Fruit fly (Drosophila melanogaster): ENCODE results near the gene CG7139.

Gene CG7139

DNA sequence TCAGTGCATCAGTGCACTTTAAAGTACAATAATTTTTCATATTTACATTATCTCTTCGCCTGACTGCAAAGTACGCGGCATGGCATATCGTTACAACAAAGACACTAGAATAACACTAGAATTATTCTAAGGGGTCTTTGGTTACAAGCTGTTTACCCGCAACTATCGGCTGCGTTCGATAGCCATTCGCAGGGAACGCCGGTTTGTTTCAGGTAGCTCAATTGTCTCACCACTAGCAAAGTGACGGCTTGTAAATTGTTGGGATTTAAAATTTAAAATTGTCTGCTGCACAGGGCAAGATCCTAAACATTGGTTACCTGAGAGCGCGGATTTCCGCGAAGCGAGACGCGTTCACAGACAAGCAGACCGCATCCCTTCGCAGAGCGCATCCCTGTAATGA is 6.0 kb downstream of the CG7139 start, which contains the start of gene CG14561:
TSS of gene CG14561 (plus strand) at position 214 of the 400 bp plus-strand sequence.
- TF ChIP-seq Hr83 (GFP tag; optimal IDR thresholded peaks at IDR 0.05; ENCODE audit: poor library complexity, severe bottlenecking), result peak; percentile 58
- TF ChIP-seq foxo (GFP tag; optimal IDR thresholded peaks at IDR 0.05), result no peak
- TF ChIP-seq Sp1 (GFP tag; optimal IDR thresholded peaks at IDR 0.05), result no peak
- no peak for TF ChIP-seq usp (GFP tag; optimal IDR thresholded peaks at IDR 0.05)
- TF ChIP-seq HLH106 (tag; optimal IDR thresholded peaks at IDR 0.05), result no peak
- TF ChIP-seq Dfd (GFP tag; optimal IDR thresholded peaks at IDR 0.05), result no peak
- TF ChIP-seq woc (GFP tag; optimal IDR thresholded peaks at IDR 0.05), result peak; percentile 32
- TF ChIP-seq Abd-B (GFP tag; optimal IDR thresholded peaks at IDR 0.05), result no peak
- no peak for TF ChIP-seq dsf (GFP tag; optimal IDR thresholded peaks at IDR 0.05; ENCODE audit: borderline replicate concordance)
- no peak for TF ChIP-seq Hr78 (GFP tag; optimal IDR thresholded peaks at IDR 0.05)
- no peak for TF ChIP-seq dl (GFP tag; optimal IDR thresholded peaks at IDR 0.05; ENCODE audit: insufficient read depth in 1 of 2, partially characterized antibody in 2 of 2)
- peak; percentile 15 for TF ChIP-seq fru (GFP tag; optimal IDR thresholded peaks at IDR 0.05)
- no peak for TF ChIP-seq jim (GFP tag; optimal IDR thresholded peaks at IDR 0.05)
- TF ChIP-seq Dif (GFP tag; optimal IDR thresholded peaks at IDR 0.05; ENCODE audit: partially characterized antibody), result no peak
- TF ChIP-seq psq (GFP tag; optimal IDR thresholded peaks at IDR 0.05), result no peak
- no peak for TF ChIP-seq CrebA (GFP tag; optimal IDR thresholded peaks at IDR 0.05; ENCODE audit: borderline replicate concordance)
- no peak for TF ChIP-seq tai (GFP tag; optimal IDR thresholded peaks at IDR 0.05)
- no peak for TF ChIP-seq GATAd (GFP tag; optimal IDR thresholded peaks at IDR 0.05)
- TF ChIP-seq h (GFP tag; optimal IDR thresholded peaks at IDR 0.05), result peak; percentile 4
- TF ChIP-seq Hnf4 (GFP tag; optimal IDR thresholded peaks at IDR 0.05), result no peak
- no peak for TF ChIP-seq CG32264 (GFP tag; optimal IDR thresholded peaks at IDR 0.05)
- TF ChIP-seq Rel (GFP tag; optimal IDR thresholded peaks at IDR 0.05), result no peak
- no peak for TF ChIP-seq Rel (tag; optimal IDR thresholded peaks at IDR 0.05)
- TF ChIP-seq ey (GFP tag; optimal IDR thresholded peaks at IDR 0.05), result no peak
- TF ChIP-seq Myc (optimal IDR thresholded peaks at IDR 0.05), result no peak
- no peak for TF ChIP-seq Mio (GFP tag; optimal IDR thresholded peaks at IDR 0.05)
- no peak for TF ChIP-seq br (GFP tag; optimal IDR thresholded peaks at IDR 0.05)
- TF ChIP-seq Jra (GFP tag; optimal IDR thresholded peaks at IDR 0.05), result peak; percentile 18
- no peak for TF ChIP-seq brk (GFP tag; optimal IDR thresholded peaks at IDR 0.05)
- no peak for TF ChIP-seq rgr (GFP tag; optimal IDR thresholded peaks at IDR 0.05)
- TF ChIP-seq lola (GFP tag; optimal IDR thresholded peaks at IDR 0.05), result no peak
- TF ChIP-seq CG9705 (GFP tag; optimal IDR thresholded peaks at IDR 0.05), result no peak
- TF ChIP-seq sv (GFP tag; optimal IDR thresholded peaks at IDR 0.05), result peak; percentile 25
- no peak for TF ChIP-seq OdsH (GFP tag; optimal IDR thresholded peaks at IDR 0.05)
- TF ChIP-seq Vsx2 (GFP tag; optimal IDR thresholded peaks at IDR 0.05; ENCODE audit: partially characterized antibody), result no peak
- TF ChIP-seq dmrt93B (GFP tag; optimal IDR thresholded peaks at IDR 0.05), result no peak
- TF ChIP-seq pan (optimal IDR thresholded peaks at IDR 0.05), result no peak
- TF ChIP-seq N (GFP tag; optimal IDR thresholded peaks at IDR 0.05), result no peak
- TF ChIP-seq sage (GFP tag; optimal IDR thresholded peaks at IDR 0.05), result no peak

- no peak for TF ChIP-seq Myc (optimal IDR thresholded peaks at IDR 0.05)
- no peak for TF ChIP-seq foxo (GFP tag; optimal IDR thresholded peaks at IDR 0.05)
- TF ChIP-seq ey (GFP tag; optimal IDR thresholded peaks at IDR 0.05), result no peak
Observed at dm6 chr3L:22063833-22064232, 7.8 kb downstream of the CG7139 start.

DNA sequence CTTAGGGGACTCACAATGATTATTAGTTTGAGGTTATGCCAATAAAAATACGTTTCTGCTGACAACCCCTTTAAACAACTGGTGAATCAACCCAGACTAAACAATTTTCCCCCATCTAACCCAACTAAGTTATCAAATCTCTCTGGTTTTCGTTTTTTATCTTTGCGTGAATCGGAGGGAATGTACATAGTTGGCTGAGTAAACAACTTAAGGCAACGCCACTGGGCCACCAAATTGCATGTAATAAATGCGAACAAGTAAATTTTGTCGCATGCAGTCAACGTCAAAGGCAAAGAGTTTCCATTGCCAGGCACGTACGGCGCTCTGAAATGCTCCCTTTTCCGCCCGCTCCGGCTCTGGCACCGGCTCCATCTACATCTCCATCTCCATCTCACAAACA is 18.3 kb downstream of the CG7139 start:
- TF ChIP-seq Mio (GFP tag; optimal IDR thresholded peaks at IDR 0.05), result no peak

DNA sequence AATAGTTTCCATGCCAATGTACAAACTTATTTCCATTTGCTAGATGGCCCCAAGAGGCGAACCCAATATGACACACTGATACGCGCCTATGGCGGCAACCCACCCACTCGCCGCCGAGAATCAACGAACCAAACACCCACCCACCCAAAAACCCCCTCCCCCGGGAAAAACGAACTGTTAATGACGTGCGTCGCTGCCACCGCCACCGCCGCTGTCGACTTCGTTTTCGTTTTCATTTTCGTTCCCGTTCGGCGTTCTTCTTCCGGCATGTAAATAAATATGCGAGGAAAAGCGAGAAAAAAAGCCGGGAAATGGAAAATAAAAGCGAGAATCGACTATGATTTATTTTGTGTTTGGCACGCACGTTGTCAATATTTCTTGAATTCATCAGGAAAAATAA is 20.5 kb downstream of the CG7139 start:
- TF ChIP-seq Mio (GFP tag; optimal IDR thresholded peaks at IDR 0.05) (no peak), Hr78 (GFP tag; optimal IDR thresholded peaks at IDR 0.05) (no peak), sage (GFP tag; optimal IDR thresholded peaks at IDR 0.05) (no peak), lola (GFP tag; optimal IDR thresholded peaks at IDR 0.05) (no peak), Hnf4 (GFP tag; optimal IDR thresholded peaks at IDR 0.05) (no peak), dl (GFP tag; optimal IDR thresholded peaks at IDR 0.05; ENCODE audit: insufficient read depth in 1 of 2, partially characterized antibody in 2 of 2) (no peak)

Measured in whole organism, wandering third instar larva.